Worm (Caenorhabditis elegans) whole organism, L2 larva: ENCODE data around the gene mip-1.

Experiments
- blmp-1 ChIP-seq: sonication (generic microtip); optimal IDR thresholded peaks from 2 replicates; lab custom pipeline; 2017; ENCODE audit warnings: missing genetic modification characterization, mild to moderate bottlenecking, missing compliant biosample characterization, antibody characterized with exemption, moderate library complexity; ENCODE audit not compliant: insufficient read depth
- snpc-4 ChIP-seq: fragments of 150-350 bp; optimal IDR thresholded peaks from 2 replicates; lab custom pipeline; 2014; ENCODE audit warnings: missing biosample characterization, missing genetic modification characterization

DNA sequence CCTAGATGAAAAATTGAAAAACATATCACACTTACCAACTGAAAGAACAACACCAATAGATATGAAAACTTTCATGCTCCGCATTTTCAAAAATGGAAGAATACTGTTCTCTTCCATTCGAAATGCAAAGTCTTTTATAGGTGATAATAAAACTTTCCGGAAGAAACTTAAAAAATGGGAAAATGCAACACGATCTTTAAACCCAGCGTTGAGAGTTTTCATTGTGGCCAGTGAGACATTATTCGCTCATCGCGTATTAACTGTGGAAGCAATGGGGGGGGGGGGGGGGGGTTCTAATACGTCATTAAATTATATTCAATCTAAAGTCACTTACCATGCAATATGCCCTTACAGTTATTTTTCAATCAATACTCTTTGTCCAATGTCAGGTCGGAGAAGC, 51.4 kb downstream of the mip-1 start, which contains the start of the genes clec-157 and fkh-5:
- TF ChIP-seq blmp-1 = no peak
- no peak for TF ChIP-seq snpc-4
